Worm (Caenorhabditis elegans): ENCODE measurements around the gene cyp-33D3.

DNA sequence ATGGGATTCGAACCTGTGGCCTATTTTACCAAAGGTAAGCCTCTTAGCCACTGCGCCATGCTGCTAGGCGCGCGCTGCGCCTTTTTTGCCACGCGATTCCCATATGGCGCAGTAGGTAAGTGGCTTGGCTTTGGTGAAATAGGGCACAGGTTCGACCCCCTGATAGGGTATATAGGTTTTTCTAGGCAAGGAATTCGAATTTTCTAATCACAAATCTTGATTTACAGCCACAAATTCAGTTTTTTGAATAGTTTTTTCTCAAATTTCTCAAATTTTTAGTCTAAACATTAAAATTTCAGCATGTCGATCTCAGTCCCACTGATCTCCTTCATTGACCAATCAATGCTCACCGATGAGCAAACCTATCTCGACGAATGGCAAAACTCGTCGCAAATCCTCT lies 26.3 kb downstream of the cyp-33D3 start, which contains the start of gene C54E10.3:
- TF ChIP-seq nhr-76 (tag; optimal IDR thresholded peaks at IDR 0.05) (no peak), lsy-2 (tag; optimal IDR thresholded peaks at IDR 0.05) (no peak), mep-1 (tag; optimal IDR thresholded peaks at IDR 0.05) (no peak), egl-27 (tag; optimal IDR thresholded peaks at IDR 0.05) (no peak), fkh-10 (GFP tag; optimal IDR thresholded peaks at IDR 0.05) (no peak), rnt-1 (tag; optimal IDR thresholded peaks at IDR 0.05) (no peak), aly-2 (tag; optimal IDR thresholded peaks at IDR 0.05) (no peak), lin-35 (GFP tag; optimal IDR thresholded peaks at IDR 0.05) (no peak)
